Fruit fly (Drosophila melanogaster) Kc167 (cell line): ENCODE measurements around the gene CG34307.

Experiments used
- Myc ChIP-seq: fragments of >200 bp; optimal IDR thresholded peaks from 2 replicates; lab custom pipeline; 2017; ENCODE audit warnings: missing external identifiers
- Sin3A ChIP-seq: fragments of >200 bp; optimal IDR thresholded peaks from 2 replicates; lab custom pipeline; 2018; ENCODE audit warnings: missing external identifiers
- h ChIP-seq: fragments of >200 bp; optimal IDR thresholded peaks from 3 replicates; lab custom pipeline; 2018; ENCODE audit warnings: missing external identifiers
- insv ChIP-seq: fragments of >200 bp; optimal IDR thresholded peaks from 3 replicates; lab custom pipeline; 2018; ENCODE audit warnings: missing external identifiers
- psq ChIP-seq: fragments of >200 bp; optimal IDR thresholded peaks from 2 replicates; lab custom pipeline; 2017; ENCODE audit warnings: missing external identifiers
- ttk ChIP-seq: sonication (Bioruptor generic); optimal IDR thresholded peaks from 2 replicates; lab custom pipeline; 2017; ENCODE audit warnings: missing external identifiers

Gene CG34307

DNA sequence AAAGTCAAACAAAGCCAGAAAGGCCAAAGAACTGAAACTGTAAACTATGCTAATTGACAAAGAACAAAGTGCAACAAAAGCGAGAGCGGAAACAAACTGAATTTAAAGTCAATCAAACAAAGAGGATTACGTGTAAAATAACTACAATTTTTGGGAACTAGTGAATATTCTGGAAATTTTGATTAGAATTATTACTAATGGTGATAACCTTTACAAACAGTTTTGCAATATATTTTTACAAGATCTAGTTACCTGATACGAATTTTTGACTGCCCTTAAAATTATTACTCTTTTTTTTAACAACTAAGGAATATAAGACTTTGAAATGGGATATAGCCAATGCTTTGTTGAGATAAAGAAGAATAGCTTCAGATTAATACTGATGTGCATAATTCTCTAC lies 33.6 kb downstream of the CG34307 start, which contains the start of gene CG14731:
Gene CG14731, plus strand, starts transcription at position 301 of the 400 bp plus-strand sequence.
- TF ChIP-seq h (lab: Kevin White, UChicago) (no peak), Myc (no peak), Sin3A (lab: Kevin White, UChicago) (no peak), insv (lab: Kevin White, UChicago) (no peak), psq (lab: Kevin White, UChicago) (no peak), ttk (no peak)

DNA sequence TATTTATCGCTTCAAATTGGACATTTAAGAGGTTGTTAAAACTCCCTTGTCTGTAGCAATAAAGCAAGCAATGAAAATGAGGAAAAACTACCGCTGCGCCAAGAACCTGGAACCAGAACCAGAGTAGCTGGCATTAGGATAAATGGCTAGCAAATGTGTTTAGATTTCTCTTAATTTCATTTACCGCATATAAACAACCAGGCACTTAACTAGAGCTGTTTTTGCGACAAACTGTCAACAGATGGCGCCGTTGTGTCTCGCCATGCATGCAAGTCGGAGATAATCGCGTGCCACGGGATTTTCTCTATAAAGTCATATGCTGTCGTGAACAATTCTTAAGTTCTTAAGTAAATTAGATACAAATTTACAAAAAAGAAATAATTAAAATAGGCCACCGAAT lies 36.5 kb downstream of the CG34307 start:
- TF ChIP-seq Sin3A (lab: Kevin White, UChicago), result no peak

DNA sequence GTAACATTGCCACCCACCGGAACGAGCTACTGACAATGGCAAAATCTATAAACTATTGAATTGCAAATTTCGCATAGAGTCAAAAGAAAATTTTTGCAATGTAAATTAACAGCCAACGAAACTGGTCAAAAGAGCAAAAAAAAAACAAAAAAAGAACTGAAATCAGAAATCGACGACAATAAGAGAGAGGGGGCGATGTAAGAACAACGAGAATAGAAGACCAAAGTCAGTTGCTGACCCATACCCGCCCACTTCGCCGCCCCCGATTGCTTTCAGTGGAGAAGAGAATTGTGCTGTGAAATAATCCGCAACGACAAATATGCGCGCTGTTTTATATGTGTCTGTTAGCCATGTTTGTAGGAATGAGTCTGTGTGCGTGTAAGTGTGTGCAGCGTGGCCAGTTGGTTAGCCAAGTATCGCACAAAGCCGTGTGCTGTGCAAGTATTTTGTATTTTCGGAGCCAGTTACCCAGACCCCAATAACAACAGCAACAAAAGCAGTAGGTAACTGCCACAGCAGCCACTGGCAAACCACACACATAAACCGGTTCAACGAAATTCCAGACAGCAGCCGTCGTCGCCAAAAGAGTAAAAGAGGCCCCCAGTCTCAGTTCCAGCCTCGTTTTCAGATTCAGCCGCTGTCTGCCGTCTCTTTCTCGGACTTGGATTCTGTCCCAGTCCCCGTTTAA lies 40.2 kb downstream of the CG34307 start:
- TF ChIP-seq Myc, result no peak
- TF ChIP-seq insv (lab: Kevin White, UChicago), result no peak
- no peak for TF ChIP-seq h (lab: Kevin White, UChicago)
- no peak for TF ChIP-seq ttk
- no peak for TF ChIP-seq Sin3A (lab: Kevin White, UChicago)
- TF ChIP-seq psq (lab: Kevin White, UChicago), result no peak

DNA sequence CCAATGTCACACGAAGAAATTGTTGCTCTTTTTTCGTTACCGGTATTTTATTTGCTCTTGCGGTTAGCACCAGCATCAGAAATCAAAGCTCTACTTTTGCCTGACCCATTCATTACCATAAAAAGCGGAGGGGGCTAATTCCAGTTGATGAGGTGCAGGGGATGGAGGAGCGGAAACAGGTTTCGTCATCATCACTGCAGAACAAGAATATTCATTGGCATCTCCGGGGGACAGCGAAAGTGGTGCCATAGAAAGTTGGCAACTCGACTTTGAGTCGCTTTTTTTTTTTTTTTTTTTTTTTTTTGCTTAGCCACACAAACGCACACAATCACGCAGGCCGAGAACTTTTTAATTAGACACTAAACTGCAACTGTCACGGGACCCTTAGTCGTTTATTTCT lies 43.7 kb downstream of the CG34307 start:
- TF ChIP-seq h (lab: Kevin White, UChicago) (no peak), Myc (no peak)

DNA sequence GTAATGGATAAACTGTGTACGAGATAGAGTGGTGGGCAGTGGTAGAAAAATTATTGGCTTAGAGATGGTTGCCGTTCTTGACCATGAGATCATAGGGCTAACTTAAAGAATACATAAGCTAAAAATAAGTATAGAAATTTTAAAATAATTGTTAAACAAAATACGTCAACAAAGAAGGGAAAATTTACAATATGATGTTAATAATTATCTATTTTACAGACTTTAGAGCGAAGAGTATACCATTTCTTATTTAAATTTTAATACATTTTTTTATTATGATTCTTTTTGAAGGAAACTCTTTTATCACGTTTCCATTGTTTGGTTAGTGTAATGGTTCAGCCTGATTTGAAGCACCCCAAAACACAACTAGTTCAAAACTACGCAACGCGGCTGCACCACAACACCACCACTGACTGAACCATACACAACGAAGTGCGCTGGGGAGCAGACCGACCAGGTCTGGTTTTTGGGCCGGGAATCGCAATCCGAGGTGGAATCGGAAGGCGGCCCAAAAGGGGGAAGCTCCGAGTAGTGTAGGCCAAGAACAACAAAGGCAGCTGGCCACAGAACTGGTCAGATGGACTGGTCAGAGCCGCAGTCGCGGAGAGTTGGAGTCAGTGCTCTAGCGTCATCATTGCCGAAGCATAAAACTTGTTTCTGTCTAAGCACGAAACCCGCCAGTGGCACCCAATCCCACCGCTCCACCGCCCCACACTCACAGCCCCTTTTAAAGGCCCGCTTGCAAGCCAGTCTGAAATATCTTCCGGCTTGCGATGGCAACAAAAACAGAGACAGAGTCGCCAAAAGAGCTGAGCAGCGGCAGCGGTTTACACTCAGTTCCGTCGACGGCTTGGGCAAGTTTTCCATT lies 48.3 kb downstream of the CG34307 start:
- TF ChIP-seq insv (lab: Kevin White, UChicago) (no peak), psq (lab: Kevin White, UChicago) (no peak), Myc (no peak), Sin3A (lab: Kevin White, UChicago) (no peak), h (lab: Kevin White, UChicago) (no peak), ttk (no peak)

DNA sequence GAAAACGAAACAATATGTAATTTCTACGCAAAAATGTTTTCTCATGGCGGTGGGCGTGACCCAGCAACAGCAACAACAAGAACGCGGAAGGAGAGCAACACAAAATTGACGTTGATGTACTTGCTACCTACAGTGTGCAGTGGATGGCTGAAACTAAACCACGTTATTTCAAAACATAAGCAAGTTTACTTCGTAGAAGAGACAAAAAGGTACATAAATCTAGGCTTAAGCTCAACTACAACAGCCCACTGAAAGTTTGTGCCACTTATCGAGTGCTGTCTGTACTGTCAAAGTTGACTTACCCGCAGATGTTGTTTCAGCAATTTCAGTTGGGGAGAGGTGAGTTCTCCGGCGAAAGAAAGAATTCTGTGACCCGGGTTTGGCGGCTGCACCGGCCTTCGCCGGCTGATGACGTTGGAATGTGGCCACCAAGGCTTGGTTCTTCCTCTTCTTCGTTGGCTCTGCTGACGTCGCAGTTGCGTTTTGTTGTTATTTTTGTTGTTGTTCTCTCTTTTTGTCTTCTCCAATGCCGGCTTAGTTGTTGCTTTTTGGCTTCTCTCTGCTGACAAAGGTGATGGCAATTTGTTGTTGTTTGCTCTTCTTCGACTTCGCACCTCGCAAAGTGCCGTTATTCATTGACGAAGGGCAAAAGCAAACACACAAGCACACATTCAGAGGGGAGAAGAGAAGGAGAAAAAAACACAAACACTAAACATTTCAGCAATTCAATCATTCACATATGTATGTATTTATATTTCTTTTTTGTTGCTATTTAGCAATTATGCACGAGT lies 49.9 kb downstream of the CG34307 start:
- TF ChIP-seq h (lab: Kevin White, UChicago) (no peak), insv (lab: Kevin White, UChicago) (no peak), Myc (no peak), psq (lab: Kevin White, UChicago) (no peak), Sin3A (lab: Kevin White, UChicago) (no peak), ttk (no peak)

DNA sequence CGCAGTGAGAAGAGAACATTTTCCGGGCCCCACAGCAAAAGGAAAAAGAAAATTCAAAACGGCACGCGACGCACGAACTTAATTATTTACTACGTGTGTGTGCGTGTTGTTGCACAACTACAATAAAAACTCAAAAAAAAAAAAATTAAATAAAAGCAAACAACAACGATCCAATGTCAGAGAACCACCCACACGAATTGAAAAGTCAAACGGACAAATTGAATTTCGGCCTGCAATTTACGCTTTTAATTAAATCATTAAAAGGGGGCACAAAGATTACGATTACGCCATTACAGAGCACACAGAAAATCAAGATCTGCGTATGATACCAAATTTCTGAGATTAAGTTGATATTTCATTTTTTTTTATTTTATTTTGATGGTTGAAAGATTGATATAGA lies 50.6 kb downstream of the CG34307 start:
- TF ChIP-seq psq (lab: Kevin White, UChicago), result no peak
- no peak for TF ChIP-seq h (lab: Kevin White, UChicago)
- TF ChIP-seq Sin3A (lab: Kevin White, UChicago), result no peak
- TF ChIP-seq Myc, result no peak
- TF ChIP-seq insv (lab: Kevin White, UChicago), result no peak
- TF ChIP-seq ttk, result no peak
